Fruit fly (Drosophila melanogaster): ENCODE measurements around the gene ND-15.

ND-15 gene

dm6 chr2L:72752-73435, 41.6 kb upstream of the ND-15 start (continued):
- TF ChIP-seq zf30C (GFP tag; optimal IDR thresholded peaks at IDR 0.05): no peak
- TF ChIP-seq CG13296 (GFP tag; optimal IDR thresholded peaks at IDR 0.05): no peak
- TF ChIP-seq CG4617 (GFP tag; optimal IDR thresholded peaks at IDR 0.05; ENCODE audit: borderline replicate concordance): no peak
- no peak for TF ChIP-seq TFAM (GFP tag; optimal IDR thresholded peaks at IDR 0.05)
- TF ChIP-seq nmo (GFP tag; optimal IDR thresholded peaks at IDR 0.05): no peak
- TF ChIP-seq ken (GFP tag; IDR thresholded peaks at IDR 0.05): no peak
- TF ChIP-seq Fer1 (GFP tag; optimal IDR thresholded peaks at IDR 0.05): peak; percentile 35
- no peak for TF ChIP-seq CG8924 (tag; optimal IDR thresholded peaks at IDR 0.05)
- no peak for TF ChIP-seq C15 (GFP tag; IDR thresholded peaks at IDR 0.05)
- no peak for TF ChIP-seq CG4404 (GFP tag; IDR thresholded peaks at IDR 0.05)
- TF ChIP-seq wdn (GFP tag; IDR thresholded peaks at IDR 0.05): no peak

DNA sequence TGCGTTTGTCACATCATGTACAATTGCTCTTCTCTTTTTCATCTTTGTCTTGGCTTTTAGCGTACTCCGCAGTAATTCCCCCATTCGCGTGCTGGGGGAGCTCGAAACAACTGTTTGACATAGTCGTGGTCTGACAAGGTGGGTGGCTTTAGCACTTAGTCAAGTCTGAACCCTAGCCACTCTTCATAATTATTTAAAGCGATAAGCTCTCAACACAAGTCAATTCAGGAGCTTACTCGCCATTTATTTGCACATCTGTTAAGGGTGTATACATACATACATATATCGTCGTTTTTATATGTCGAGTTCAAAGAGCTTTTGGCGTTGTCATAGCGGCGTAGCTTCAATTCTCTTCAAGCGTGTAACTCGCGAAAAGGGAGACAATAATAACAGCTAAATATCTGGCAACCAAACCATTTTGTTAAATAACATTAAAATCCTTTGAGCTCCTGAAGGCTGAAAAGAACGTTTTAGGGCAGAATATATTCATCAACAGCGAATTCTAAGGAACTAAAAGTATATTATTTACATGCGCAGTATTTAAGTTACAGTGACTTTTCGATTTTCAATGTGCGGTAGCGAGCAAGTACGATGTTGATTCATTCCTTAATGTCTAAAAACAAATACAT, 40.7 kb upstream of the ND-15 start:
- peak; percentile 25 for TF ChIP-seq sens (GFP tag)
- no peak for TF ChIP-seq kni (GFP tag; optimal IDR thresholded peaks at IDR 0.05)
- no peak for TF ChIP-seq CG2678 (tag; optimal IDR thresholded peaks at IDR 0.05)
- TF ChIP-seq CG13894 (tag; optimal IDR thresholded peaks at IDR 0.05): peak; percentile 59
- TF ChIP-seq CG13296 (GFP tag; optimal IDR thresholded peaks at IDR 0.05): peak; percentile 11
- TF ChIP-seq CG10274 (GFP tag; optimal IDR thresholded peaks at IDR 0.05): no peak
- TF ChIP-seq crp (GFP tag; optimal IDR thresholded peaks at IDR 0.05): peak in 1 of 2 experiments; percentile 54
- TF ChIP-seq Med (GFP tag): peak; percentile 42
- TF ChIP-seq Fer1 (GFP tag; optimal IDR thresholded peaks at IDR 0.05): peak; percentile 8
- no peak for TF ChIP-seq CG7556 (GFP tag; optimal IDR thresholded peaks at IDR 0.05)
- TF ChIP-seq BtbVII (GFP tag; optimal IDR thresholded peaks at IDR 0.05): peak; percentile 7
- TF ChIP-seq chinmo (GFP tag; IDR thresholded peaks at IDR 0.05; ENCODE audit: partially characterized antibody): 0 out of 4 replicates have a peak, but pooled peaks have one; percentile 37
- peak; percentile 18 for TF ChIP-seq CG2120 (GFP tag; optimal IDR thresholded peaks at IDR 0.05)
- no peak for TF ChIP-seq CG10565 (GFP tag; optimal IDR thresholded peaks at IDR 0.05)
- peak; percentile 25; the same call in 1 of the 2 replicates for TF ChIP-seq Rfx (GFP tag; IDR thresholded peaks at IDR 0.05)
- peak; percentile 9 for TF ChIP-seq cwo (GFP tag; optimal IDR thresholded peaks at IDR 0.05)
- TF ChIP-seq CG12071 (GFP tag; optimal IDR thresholded peaks at IDR 0.05): no peak
- peak; percentile 2 for TF ChIP-seq CG5180 (GFP tag; optimal IDR thresholded peaks at IDR 0.05)
- peak in 1 of 2 experiments; percentile 26 for TF ChIP-seq eve (GFP tag; optimal IDR thresholded peaks at IDR 0.05)
- peak; percentile 18 for TF ChIP-seq abd-A (tag; optimal IDR thresholded peaks at IDR 0.05)
- peak; percentile 12 for TF ChIP-seq lab (GFP tag; optimal IDR thresholded peaks at IDR 0.05)

DNA sequence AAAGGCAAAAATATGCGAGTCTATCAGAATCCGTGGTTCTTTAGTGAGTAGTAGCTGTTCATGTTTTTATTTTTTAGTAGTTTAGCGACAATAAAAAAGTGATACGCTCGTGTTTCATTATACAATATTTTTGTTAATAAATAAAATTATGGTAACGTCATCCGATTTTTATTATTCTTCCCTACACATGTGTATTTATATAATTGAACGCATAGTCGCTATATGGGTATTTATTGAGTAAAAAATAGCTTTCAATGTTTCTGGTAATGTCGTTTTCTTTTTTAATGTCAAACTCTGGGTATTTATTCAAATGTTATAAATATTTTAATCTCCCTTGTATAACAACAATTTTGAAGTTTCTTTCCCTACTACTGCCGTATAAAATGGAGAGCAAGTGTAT, 38.5 kb upstream of the ND-15 start, which contains the start of gene CG11374:
TSS of gene CG11374 (plus strand) at position 301 of the 400 bp plus-strand sequence.
- no peak for TF ChIP-seq CG13296 (GFP tag; optimal IDR thresholded peaks at IDR 0.05)
- no peak for TF ChIP-seq CG6791 (GFP tag; IDR thresholded peaks at IDR 0.05; ENCODE audit: partially characterized antibody)
- no peak for TF ChIP-seq Ets65A (GFP tag)
- TF ChIP-seq Scr (GFP tag; IDR thresholded peaks at IDR 0.05; ENCODE audit: partially characterized antibody): no peak
- TF ChIP-seq peb (GFP tag; IDR thresholded peaks at IDR 0.05): no peak
- no peak for TF ChIP-seq amos (GFP tag; IDR thresholded peaks at IDR 0.05; ENCODE audit: partially characterized antibody)
- no peak for TF ChIP-seq ato (GFP tag; IDR thresholded peaks at IDR 0.05; ENCODE audit: partially characterized antibody)
- no peak for TF ChIP-seq Lpt (GFP tag; optimal IDR thresholded peaks at IDR 0.05)
- no peak for TF ChIP-seq pzg (GFP tag; optimal IDR thresholded peaks at IDR 0.05)
- no peak for TF ChIP-seq ham (GFP tag; IDR thresholded peaks at IDR 0.05)
- TF ChIP-seq Xrp1 (GFP tag; IDR thresholded peaks at IDR 0.05): no peak
- no peak for TF ChIP-seq H2.0 (GFP tag; IDR thresholded peaks at IDR 0.05)
- no peak for TF ChIP-seq Ets97D (GFP tag; optimal IDR thresholded peaks at IDR 0.05)
- TF ChIP-seq jumu (GFP tag; optimal IDR thresholded peaks at IDR 0.05): no peak
- no peak for TF ChIP-seq CG7963 (GFP tag; IDR thresholded peaks at IDR 0.05; ENCODE audit: partially characterized antibody)
